Worm (Caenorhabditis elegans) whole organism, young adult: ENCODE measurements around the gene ugt-67.

ENCODE experiments used
- B0019.2 ChIP-seq: fragments of 200-800 bp; sonication (Bioruptor generic); conservative IDR thresholded peaks from 2 replicates; pipeline ENCODE4 v1.3.6; 2022; ENCODE audit warnings: missing genetic modification reagents, missing genetic modification characterization, missing compliant biosample characterization
- D2030.7 ChIP-seq: fragments of 200-800 bp; sonication (Bioruptor generic); IDR thresholded peaks from 2 replicates; pipeline ENCODE4 v1.3.6; 2022; ENCODE audit warnings: missing genetic modification reagents, missing genetic modification characterization, missing compliant biosample characterization
- F33H1.4 ChIP-seq: fragments of 200-800 bp; sonication (Bioruptor generic); IDR thresholded peaks from 2 replicates; pipeline ENCODE4 v1.3.6; 2022; ENCODE audit warnings: missing genetic modification reagents, missing genetic modification characterization, missing compliant biosample characterization
- Y56A3A.18 ChIP-seq: fragments of 200-800 bp; sonication (Bioruptor generic); IDR thresholded peaks from 2 replicates; pipeline ENCODE4 v1.3.6; 2022; ENCODE audit warnings: missing genetic modification reagents, missing genetic modification characterization, missing compliant biosample characterization
- Y67H2A.10 ChIP-seq: fragments of 200-800 bp; sonication (Bioruptor generic); conservative IDR thresholded peaks from 2 replicates; pipeline ENCODE4 v1.3.6; 2022; ENCODE audit warnings: missing genetic modification reagents, missing genetic modification characterization, missing compliant biosample characterization
- akir-1 ChIP-seq: fragments of 200-800 bp; sonication (Bioruptor generic); optimal IDR thresholded peaks from 2 replicates; lab custom pipeline; 2018; ENCODE audit warnings: mild to moderate bottlenecking, missing genetic modification characterization, moderate library complexity, missing compliant biosample characterization
- ama-1 ChIP-seq, 3 experiments: fragments of 150-350 bp in 1 of 3; sonication (generic microtip) in 2 of 3; optimal IDR thresholded peaks; 2 replicates each; lab custom pipeline; 2014 to 2018; ENCODE audit warnings: missing biosample characterization in 2 of 3, missing genetic modification characterization in 2 of 3, missing genetic modification reagents in 2 of 3
- ccch-3 ChIP-seq: fragments of 200-800 bp; sonication (Bioruptor generic); optimal IDR thresholded peaks from 2 replicates; lab custom pipeline; 2018; ENCODE audit warnings: mild to moderate bottlenecking, missing genetic modification characterization, missing compliant biosample characterization
- cebp-1 ChIP-seq, 2 experiments: fragments of 200-800 bp in 1 of 2; sonication (Bioruptor generic) in 1 of 2; sonication (generic microtip) in 1 of 2; IDR thresholded peaks in 1 of 2; optimal IDR thresholded peaks in 1 of 2; 2 replicates each; pipeline versions ENCODE4 v1.3.6 to Lab custom; 2017 to 2022; ENCODE audit warnings: missing compliant biosample characterization in 2 of 2, missing genetic modification characterization in 2 of 2, mild to moderate bottlenecking in 1 of 2, missing genetic modification reagents in 1 of 2, moderate library complexity in 1 of 2
- ceh-27 ChIP-seq: fragments of 200-800 bp; sonication (Bioruptor generic); optimal IDR thresholded peaks from 2 replicates; lab custom pipeline; 2018; ENCODE audit warnings: mild to moderate bottlenecking, missing genetic modification characterization, moderate library complexity, missing compliant biosample characterization
- ceh-58 ChIP-seq: fragments of 200-800 bp; sonication (Bioruptor generic); IDR thresholded peaks from 2 replicates; pipeline ENCODE4 v1.3.6; 2022; ENCODE audit warnings: missing genetic modification characterization, missing compliant biosample characterization
- chd-7 ChIP-seq: sonication (generic microtip); optimal IDR thresholded peaks from 2 replicates; lab custom pipeline; 2016; ENCODE audit warnings: mild to moderate bottlenecking, missing genetic modification characterization, moderate library complexity, missing compliant biosample characterization
- dox-1 ChIP-seq: fragments of 200-800 bp; sonication (Bioruptor generic); IDR thresholded peaks from 2 replicates; pipeline ENCODE4 v1.3.6; 2022; ENCODE audit warnings: missing genetic modification reagents, missing genetic modification characterization, missing compliant biosample characterization
- efl-1 ChIP-seq: fragments of 150-350 bp; optimal IDR thresholded peaks from 2 replicates; lab custom pipeline; 2014; ENCODE audit warnings: missing biosample characterization, missing genetic modification reagents, missing genetic modification characterization
- egl-18 ChIP-seq: fragments of 200-800 bp; sonication (Bioruptor generic); IDR thresholded peaks from 2 replicates; pipeline ENCODE4 v1.3.6; 2022; ENCODE audit warnings: missing genetic modification reagents, missing genetic modification characterization, missing compliant biosample characterization
- egl-44 ChIP-seq: fragments of 200-800 bp; sonication (Bioruptor generic); IDR thresholded peaks from 2 replicates; pipeline ENCODE4 v1.3.6; 2022; ENCODE audit warnings: missing genetic modification reagents, missing genetic modification characterization, missing compliant biosample characterization
- hrde-1 ChIP-seq: sonication (generic microtip); optimal IDR thresholded peaks from 2 replicates; lab custom pipeline; 2016; ENCODE audit warnings: missing genetic modification characterization, mild to moderate bottlenecking, missing compliant biosample characterization, moderate library complexity, missing genotype, missing genetic modification reagents, borderline replicate concordance
- lin-40 ChIP-seq: sonication (generic microtip); optimal IDR thresholded peaks from 2 replicates; lab custom pipeline; 2016; ENCODE audit warnings: missing genetic modification characterization, mild to moderate bottlenecking, missing compliant biosample characterization, missing genotype, missing genetic modification reagents
- lin-54 ChIP-seq: fragments of 200-800 bp; sonication (Bioruptor generic); optimal IDR thresholded peaks from 2 replicates; lab custom pipeline; 2018; ENCODE audit warnings: mild to moderate bottlenecking, missing genetic modification characterization, missing compliant biosample characterization
- madf-6 ChIP-seq: fragments of 200-800 bp; sonication (Bioruptor generic); IDR thresholded peaks from 2 replicates; pipeline ENCODE4 v1.3.6; 2022; ENCODE audit warnings: missing genetic modification reagents, missing genetic modification characterization, missing compliant biosample characterization
- nfya-2 ChIP-seq: fragments of 200-800 bp; sonication (Bioruptor generic); IDR thresholded peaks from 2 replicates; pipeline ENCODE4 v1.3.6; 2022; ENCODE audit warnings: missing genetic modification reagents, missing genetic modification characterization, missing compliant biosample characterization
- pha-4 ChIP-seq: fragments of 150-350 bp; sonication (generic microtip); optimal IDR thresholded peaks from 2 replicates; lab custom pipeline; 2014; ENCODE audit warnings: missing biosample characterization, missing genetic modification reagents, missing genetic modification characterization
- snpc-1.1 ChIP-seq: sonication (generic microtip); optimal IDR thresholded peaks from 2 replicates; lab custom pipeline; 2017; ENCODE audit warnings: missing genetic modification characterization, mild to moderate bottlenecking, missing compliant biosample characterization, antibody characterized with exemption, moderate library complexity, missing genotype, missing genetic modification reagents; ENCODE audit not compliant: insufficient read depth
- snpc-1.3 ChIP-seq: sonication (generic microtip); optimal IDR thresholded peaks from 2 replicates; lab custom pipeline; 2017; ENCODE audit warnings: missing genetic modification characterization, mild to moderate bottlenecking, missing compliant biosample characterization, antibody characterized with exemption, moderate library complexity, missing genotype, missing genetic modification reagents; ENCODE audit not compliant: insufficient read depth
- snpc-4 ChIP-seq, 5 experiments: fragments of 150-350 bp in 1 of 5; sonication (generic microtip) in 4 of 5; optimal IDR thresholded peaks; 2 replicates each; lab custom pipeline; 2014 to 2018; ENCODE audit warnings: missing genetic modification characterization in 5 of 5, missing biosample characterization in 3 of 5, antibody characterized with exemption in 2 of 5, mild to moderate bottlenecking in 2 of 5, missing compliant biosample characterization in 2 of 5, missing genotype in 2 of 5, moderate library complexity in 2 of 5, missing genetic modification reagents in 1 of 5
- somi-1 ChIP-seq: fragments of 200-800 bp; sonication (Bioruptor generic); optimal IDR thresholded peaks from 2 replicates; lab custom pipeline; 2018; ENCODE audit warnings: mild to moderate bottlenecking, missing genetic modification characterization, missing compliant biosample characterization
- sptf-2 ChIP-seq: fragments of 200-800 bp; sonication (Bioruptor generic); optimal IDR thresholded peaks from 2 replicates; lab custom pipeline; 2018; ENCODE audit warnings: mild to moderate bottlenecking, missing genetic modification characterization, missing compliant biosample characterization
- tbx-9 ChIP-seq: sonication (generic microtip); optimal IDR thresholded peaks from 2 replicates; lab custom pipeline; 2016; ENCODE audit warnings: borderline replicate concordance, missing genetic modification characterization, inconsistent platforms, missing compliant biosample characterization
- zfh-2 ChIP-seq: fragments of 200-800 bp; sonication (Bioruptor generic); conservative IDR thresholded peaks from 2 replicates; pipeline ENCODE4 v1.3.6; 2022; ENCODE audit warnings: missing genetic modification reagents, missing genetic modification characterization, missing compliant biosample characterization
- ztf-18 ChIP-seq: sonication (generic microtip); optimal IDR thresholded peaks from 2 replicates; lab custom pipeline; 2016; ENCODE audit warnings: missing genotype, mild to moderate bottlenecking, missing genetic modification characterization, missing compliant biosample characterization
- ztf-26 ChIP-seq: sonication (generic microtip); optimal IDR thresholded peaks from 2 replicates; lab custom pipeline; 2017; ENCODE audit warnings: missing genetic modification characterization, missing compliant biosample characterization
- ztf-6 ChIP-seq: fragments of 200-800 bp; sonication (Bioruptor generic); IDR thresholded peaks from 2 replicates; pipeline ENCODE4 v1.3.6; 2022; ENCODE audit warnings: missing genetic modification reagents, missing genetic modification characterization, missing compliant biosample characterization

The ugt-67 gene

ce11 chrV:4905953-4906352 lies 4.8 kb downstream of the ugt-67 start, which contains the start of gene ugt-14:
Gene ugt-14 (plus strand): TSS chrV:4906253.
- TF ChIP-seq Y67H2A.10 (GFP tag; lab: Robert Waterston, UW) (no peak), efl-1 (GFP tag; lab: Kevin White, UChicago) (no peak), ceh-58 (no peak), egl-18 (GFP tag; lab: Robert Waterston, UW) (no peak), F33H1.4 (GFP tag; lab: Robert Waterston, UW) (no peak), snpc-1.1 (tag; lab: Kevin White, UChicago) (no peak), dox-1 (GFP tag; lab: Robert Waterston, UW) (no peak), tbx-9 (tag; lab: Kevin White, UChicago) (no peak), ztf-18 (tag; lab: Kevin White, UChicago) (no peak), somi-1 (GFP tag; lab: Kevin White, UChicago) (no peak), egl-44 (no peak), ccch-3 (GFP tag; lab: Kevin White, UChicago) (no peak), ztf-26 (tag; lab: Kevin White, UChicago) (no peak), akir-1 (GFP tag; lab: Kevin White, UChicago) (no peak), B0019.2 (GFP tag; lab: Robert Waterston, UW) (no peak), cebp-1 (GFP tag; IDR thresholded peaks at IDR 0.05; lab: Robert Waterston, UW) (no peak), cebp-1 (tag; optimal IDR thresholded peaks at IDR 0.05; lab: Kevin White, UChicago) (no peak)
- TF ChIP-seq, all 124 proteins: peak for 0

DNA sequence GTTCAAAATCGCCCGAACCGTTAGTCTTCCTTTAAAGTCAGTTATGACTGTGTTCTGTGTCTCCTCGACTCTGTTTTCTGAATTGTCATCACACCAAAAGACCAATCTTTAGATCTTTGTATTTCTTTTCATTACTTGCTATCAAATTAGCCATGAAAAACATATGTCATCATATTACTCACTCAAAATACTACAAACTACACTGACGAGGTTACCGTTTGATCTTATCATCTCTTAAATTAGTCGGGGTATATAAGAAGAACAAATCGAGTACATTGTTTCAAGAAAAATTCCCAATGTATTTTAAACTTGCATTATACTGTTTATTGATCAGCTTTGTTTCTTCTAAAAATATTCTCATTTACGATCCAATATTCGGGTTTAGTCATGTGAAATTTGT lies 7.4 kb downstream of the ugt-67 start, which contains the start of gene ugt-13:
Gene ugt-13 (plus strand): TSS at position 294 of the 400 bp plus-strand sequence.
- TF ChIP-seq lin-54 (no peak), lin-40 (tag; lab: Kevin White, UChicago) (peak; percentile 7), Y56A3A.18 (GFP tag; lab: Robert Waterston, UW) (no peak), hrde-1 (tag; lab: Kevin White, UChicago) (no peak), zfh-2 (GFP tag; lab: Robert Waterston, UW) (no peak), nfya-2 (no peak), ama-1 (optimal IDR thresholded peaks at IDR 0.05; lab: Kevin White, UChicago) (no peak), ama-1 (GFP tag; optimal IDR thresholded peaks at IDR 0.05; lab: Kevin White, UChicago) (no peak)
- TF ChIP-seq, all 124 proteins: peak for 1

DNA sequence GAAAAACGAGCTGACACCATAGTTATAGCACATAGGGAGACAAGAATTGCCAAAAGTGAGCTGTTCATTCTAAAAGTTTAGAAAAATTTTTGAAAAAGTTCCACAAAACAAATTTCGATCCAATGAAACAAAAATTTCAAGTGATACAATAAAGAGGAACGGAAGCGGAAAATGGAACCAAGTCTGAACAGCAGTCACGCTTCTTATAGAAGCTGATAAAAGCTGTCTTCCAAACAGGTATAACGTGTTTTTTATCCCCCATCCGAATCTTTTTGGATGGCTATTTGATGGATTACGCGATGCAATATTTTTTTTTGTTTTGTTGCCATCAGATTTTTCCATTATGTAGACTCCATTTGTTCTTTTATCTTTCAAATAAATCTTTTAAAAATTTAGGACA lies 11.1 kb downstream of the ugt-67 start, which contains the start of gene H23N18.5:
Gene H23N18.5 (minus strand): TSS at position 69 of the 400 bp plus-strand sequence.
- no peak for TF ChIP-seq snpc-4 (GFP tag; optimal IDR thresholded peaks at IDR 0.05; lab: Kevin White, UChicago)
- no peak for TF ChIP-seq snpc-4 (tag; optimal IDR thresholded peaks at IDR 0.05; lab: Kevin White, UChicago)
- no peak for TF ChIP-seq zfh-2 (GFP tag; lab: Robert Waterston, UW)
- TF ChIP-seq, all 124 proteins: peak for 0

DNA sequence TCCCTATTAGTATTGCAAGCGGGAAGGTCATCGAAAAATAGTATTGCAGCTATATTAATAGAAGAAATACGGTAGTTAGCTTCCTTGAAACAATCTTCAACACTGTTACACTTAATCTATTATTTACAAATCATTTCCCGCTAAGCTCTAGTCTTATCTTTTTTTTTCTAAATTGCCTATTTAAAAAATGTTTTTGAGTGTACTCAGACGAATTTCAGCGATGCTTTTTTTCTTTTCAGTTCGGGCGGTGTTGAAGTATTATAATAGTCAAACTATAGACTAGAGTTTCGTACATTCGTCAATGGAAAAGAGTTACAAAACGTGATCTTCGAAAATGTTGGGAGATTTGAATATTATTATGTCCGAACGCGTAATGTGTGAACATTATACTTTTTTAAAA lies 12.7 kb downstream of the ugt-67 start:
- TF ChIP-seq ceh-27 (no peak), D2030.7 (GFP tag; lab: Robert Waterston, UW) (no peak), chd-7 (tag; lab: Kevin White, UChicago) (no peak), snpc-1.3 (no peak), pha-4 (tag; lab: Kevin White, UChicago) (no peak), madf-6 (no peak), snpc-4 (GFP tag; optimal IDR thresholded peaks at IDR 0.05; lab: Kevin White, UChicago) (no peak), snpc-4 (tag; optimal IDR thresholded peaks at IDR 0.05; lab: Kevin White, UChicago) (peak in 2 of 4 experiments; percentile 54 to 80), sptf-2 (no peak), ztf-6 (no peak)
